Worm (Caenorhabditis elegans) whole organism, L2 larva: ENCODE results near the gene mca-3.

Source experiments
- C34F6.9 ChIP-seq: fragments of 150-350 bp; optimal IDR thresholded peaks from 2 replicates; lab custom pipeline; 2014; ENCODE audit warnings: missing biosample characterization, missing genetic modification characterization
- F13H6.1 ChIP-seq: sonication (generic microtip); optimal IDR thresholded peaks from 2 replicates; lab custom pipeline; 2016; ENCODE audit warnings: missing genetic modification characterization, missing compliant biosample characterization
- Y55F3AM.14 ChIP-seq: fragments of 200-800 bp; sonication (Bioruptor generic); optimal IDR thresholded peaks from 2 replicates; lab custom pipeline; 2018; ENCODE audit warnings: mild to moderate bottlenecking, missing genetic modification characterization, missing compliant biosample characterization
- alr-1 ChIP-seq: fragments of 150-350 bp; optimal IDR thresholded peaks from 2 replicates; lab custom pipeline; 2014; ENCODE audit warnings: missing biosample characterization, missing genetic modification characterization
- ama-1 ChIP-seq: fragments of 150-350 bp; optimal IDR thresholded peaks from 2 replicates; lab custom pipeline; 2018; ENCODE audit warnings: inconsistent platforms
- blmp-1 ChIP-seq: sonication (generic microtip); optimal IDR thresholded peaks from 2 replicates; lab custom pipeline; 2017; ENCODE audit warnings: missing genetic modification characterization, mild to moderate bottlenecking, missing compliant biosample characterization, antibody characterized with exemption, moderate library complexity; ENCODE audit not compliant: insufficient read depth
- ceh-82 ChIP-seq: fragments of 150-350 bp; optimal IDR thresholded peaks from 2 replicates; lab custom pipeline; 2014; ENCODE audit warnings: missing biosample characterization, missing genetic modification characterization
- crh-2 ChIP-seq: sonication (generic microtip); optimal IDR thresholded peaks from 2 replicates; lab custom pipeline; 2017; ENCODE audit warnings: missing biosample characterization, missing genetic modification characterization
- egl-27 ChIP-seq: sonication (generic microtip); optimal IDR thresholded peaks from 3 replicates; lab custom pipeline; 2017; ENCODE audit warnings: missing biosample characterization, missing genetic modification reagents, missing genetic modification characterization
- elt-1 ChIP-seq: fragments of 150-350 bp; optimal IDR thresholded peaks from 2 replicates; lab custom pipeline; 2014; ENCODE audit warnings: missing biosample characterization, missing genetic modification characterization
- elt-3 ChIP-seq: sonication (generic microtip); optimal IDR thresholded peaks from 2 replicates; lab custom pipeline; 2017; ENCODE audit warnings: missing biosample characterization, missing genetic modification characterization
- fos-1 ChIP-seq: fragments of 150-350 bp; optimal IDR thresholded peaks from 2 replicates; lab custom pipeline; 2014; ENCODE audit warnings: missing biosample characterization, missing genetic modification characterization
- lin-11 ChIP-seq: fragments of 150-350 bp; sonication (generic microtip); optimal IDR thresholded peaks from 2 replicates; lab custom pipeline; 2014; ENCODE audit warnings: missing biosample characterization, missing genetic modification characterization, inconsistent platforms, mixed read lengths
- lin-13 ChIP-seq: fragments of 150-350 bp; optimal IDR thresholded peaks from 2 replicates; lab custom pipeline; 2014; ENCODE audit warnings: missing biosample characterization, missing genetic modification reagents, missing genetic modification characterization
- lsy-2 ChIP-seq, 2 experiments: fragments of 150-350 bp in 1 of 2; sonication (generic microtip) in 1 of 2; optimal IDR thresholded peaks; 2 replicates each; lab custom pipeline; 2014 to 2017; ENCODE audit warnings: missing biosample characterization in 2 of 2, missing genetic modification characterization in 2 of 2
- mab-5 ChIP-seq: fragments of 150-350 bp; optimal IDR thresholded peaks from 2 replicates; lab custom pipeline; 2014; ENCODE audit warnings: missing biosample characterization, missing genetic modification characterization
- mbf-1 ChIP-seq: sonication (generic microtip); optimal IDR thresholded peaks from 2 replicates; lab custom pipeline; 2017; ENCODE audit warnings: missing biosample characterization, missing genetic modification characterization
- mdl-1 ChIP-seq, 2 experiments: fragments of 150-350 bp in 1 of 2; sonication (generic microtip) in 1 of 2; optimal IDR thresholded peaks; 2 replicates each; lab custom pipeline; 2017; ENCODE audit warnings: missing biosample characterization in 2 of 2, missing genetic modification characterization in 2 of 2
- nhr-10 ChIP-seq: sonication (generic microtip); optimal IDR thresholded peaks from 2 replicates; lab custom pipeline; 2017; ENCODE audit warnings: missing biosample characterization, missing genetic modification characterization
- nhr-12 ChIP-seq: fragments of 150-350 bp; optimal IDR thresholded peaks from 2 replicates; lab custom pipeline; 2014; ENCODE audit warnings: missing biosample characterization, missing genetic modification characterization
- nhr-129 ChIP-seq: fragments of 150-350 bp; optimal IDR thresholded peaks from 2 replicates; lab custom pipeline; 2014; ENCODE audit warnings: missing biosample characterization, missing genetic modification characterization
- nhr-21 ChIP-seq: fragments of 150-350 bp; optimal IDR thresholded peaks from 2 replicates; lab custom pipeline; 2014; ENCODE audit warnings: missing biosample characterization, missing genetic modification characterization
- nhr-23 ChIP-seq: fragments of 150-350 bp; optimal IDR thresholded peaks from 2 replicates; lab custom pipeline; 2014; ENCODE audit warnings: missing biosample characterization, missing genetic modification reagents, missing genetic modification characterization
- nhr-6 ChIP-seq: fragments of 150-350 bp; optimal IDR thresholded peaks from 2 replicates; lab custom pipeline; 2014; ENCODE audit warnings: missing biosample characterization, missing genetic modification characterization
- nhr-77 ChIP-seq: fragments of 150-350 bp; optimal IDR thresholded peaks from 2 replicates; lab custom pipeline; 2014; ENCODE audit warnings: missing biosample characterization, missing genetic modification characterization
- sem-4 ChIP-seq: fragments of 150-350 bp; optimal IDR thresholded peaks from 2 replicates; lab custom pipeline; 2014; ENCODE audit warnings: missing biosample characterization, missing genetic modification reagents, missing genetic modification characterization
- skn-1 ChIP-seq: sonication (generic microtip); optimal IDR thresholded peaks from 2 replicates; lab custom pipeline; 2017; ENCODE audit warnings: missing biosample characterization, missing genetic modification characterization
- sma-9 ChIP-seq, 2 experiments: fragments of 150-350 bp in 1 of 2; sonication (generic microtip) in 1 of 2; optimal IDR thresholded peaks; 2 replicates each; lab custom pipeline; 2014 to 2016; ENCODE audit warnings: missing genetic modification characterization in 2 of 2, mild to moderate bottlenecking in 1 of 2, missing biosample characterization in 1 of 2, missing compliant biosample characterization in 1 of 2, missing genetic modification reagents in 1 of 2, moderate library complexity in 1 of 2
- unc-39 ChIP-seq: fragments of 150-350 bp; optimal IDR thresholded peaks from 2 replicates; lab custom pipeline; 2014; ENCODE audit warnings: missing biosample characterization, missing genetic modification characterization
- unc-55 ChIP-seq: fragments of 150-350 bp; sonication (generic microtip); optimal IDR thresholded peaks from 3 replicates; lab custom pipeline; 2014; ENCODE audit warnings: missing biosample characterization, missing genetic modification reagents, missing genetic modification characterization
- unc-62 ChIP-seq: fragments of 150-350 bp; optimal IDR thresholded peaks from 2 replicates; lab custom pipeline; 2014; ENCODE audit warnings: missing biosample characterization, missing genetic modification reagents, missing genetic modification characterization
- zag-1 ChIP-seq: fragments of 150-350 bp; optimal IDR thresholded peaks from 2 replicates; lab custom pipeline; 2014; ENCODE audit warnings: missing biosample characterization, missing genetic modification characterization
- ztf-1 ChIP-seq: fragments of 200-800 bp; sonication (Bioruptor generic); conservative IDR thresholded peaks from 2 replicates; pipeline ENCODE4 v1.3.6; 2022; ENCODE audit warnings: missing genetic modification characterization, missing compliant biosample characterization
- ztf-11 ChIP-seq: sonication (generic microtip); optimal IDR thresholded peaks from 2 replicates; lab custom pipeline; 2017; ENCODE audit warnings: missing biosample characterization, missing genetic modification characterization
- ztf-4 ChIP-seq: fragments of 150-350 bp; optimal IDR thresholded peaks from 2 replicates; lab custom pipeline; 2014; ENCODE audit warnings: missing biosample characterization, missing genetic modification characterization

Gene mca-3

ce11 chrIV:3076802-3077201, 56.1 kb downstream of the mca-3 start:
- no peak for TF ChIP-seq ama-1 (lab: Kevin White, UChicago)
- TF ChIP-seq crh-2 = no peak
- no peak for TF ChIP-seq mab-5 (tag; lab: Kevin White, UChicago)
- TF ChIP-seq zag-1 = no peak
- TF ChIP-seq sem-4 (tag; lab: Kevin White, UChicago) = no peak
- TF ChIP-seq nhr-129 (tag; lab: Kevin White, UChicago) = no peak
- no peak for TF ChIP-seq sma-9 (GFP tag; optimal IDR thresholded peaks at IDR 0.05; lab: Kevin White, UChicago)
- TF ChIP-seq sma-9 (tag; optimal IDR thresholded peaks at IDR 0.05; lab: Kevin White, UChicago) = no peak
- no peak for TF ChIP-seq mdl-1 (tag; optimal IDR thresholded peaks at IDR 0.05; lab: Kevin White, UChicago)
- TF ChIP-seq skn-1 (tag; lab: Kevin White, UChicago) = no peak
- TF ChIP-seq fos-1 (tag; lab: Kevin White, UChicago) = no peak
- TF ChIP-seq unc-39 = no peak
- no peak for TF ChIP-seq nhr-21 (tag; lab: Kevin White, UChicago)
- no peak for TF ChIP-seq C34F6.9 (tag; lab: Kevin White, UChicago)
- no peak for TF ChIP-seq alr-1 (tag; lab: Kevin White, UChicago)
- TF ChIP-seq Y55F3AM.14 (GFP tag; lab: Kevin White, UChicago) = no peak
- TF ChIP-seq mbf-1 (tag; lab: Kevin White, UChicago) = no peak
- TF ChIP-seq F13H6.1 (tag; lab: Kevin White, UChicago) = no peak
- no peak for TF ChIP-seq egl-27 (tag; lab: Kevin White, UChicago)
- no peak for TF ChIP-seq elt-3 (tag; lab: Kevin White, UChicago)
- no peak for TF ChIP-seq lin-11 (tag; lab: Kevin White, UChicago)

- no peak for TF ChIP-seq ceh-82 (tag; lab: Kevin White, UChicago)
- no peak for TF ChIP-seq nhr-21 (tag; lab: Kevin White, UChicago)
- no peak for TF ChIP-seq ztf-1 (GFP tag; lab: Robert Waterston, UW)
- no peak for TF ChIP-seq nhr-23 (tag; lab: Kevin White, UChicago)
- TF ChIP-seq lin-13 = no peak
- no peak for TF ChIP-seq C34F6.9 (tag; lab: Kevin White, UChicago)
- no peak for TF ChIP-seq ztf-11 (tag; lab: Kevin White, UChicago)
- no peak for TF ChIP-seq unc-39
- TF ChIP-seq nhr-6 = no peak
- TF ChIP-seq fos-1 (tag; lab: Kevin White, UChicago) = no peak
- no peak for TF ChIP-seq mbf-1 (tag; lab: Kevin White, UChicago)
- no peak for TF ChIP-seq lin-11 (tag; lab: Kevin White, UChicago)
- TF ChIP-seq crh-2 = no peak
- TF ChIP-seq unc-62 = no peak
- no peak for TF ChIP-seq elt-1
- TF ChIP-seq, all 48 proteins: peak for 0
Measured at ce11 chrIV:3076207-3076606, 56.7 kb downstream of the mca-3 start, which contains the start of gene Y67D8C.22. Y67D8C.22 (minus strand) TSS chrIV:3076307.

- TF ChIP-seq lin-13 (no peak), ztf-4 (no peak)
- TF ChIP-seq, all 48 proteins: peak for 0
Measured at ce11 chrIV:3071997-3072396, 61.0 kb downstream of the mca-3 start, which contains the start of gene Y67D8C.2. Y67D8C.2 (plus strand) TSS chrIV:3072297.

- TF ChIP-seq C34F6.9 (tag; lab: Kevin White, UChicago) (no peak), nhr-129 (tag; lab: Kevin White, UChicago) (peak; percentile 8)
Measured at ce11 chrIV:3069619-3070260, 63.2 kb downstream of the mca-3 start, which contains the start of gene cpg-9. cpg-9 (minus strand) TSS chrIV:3070210.

- TF ChIP-seq nhr-23 (tag; lab: Kevin White, UChicago) (no peak), mbf-1 (tag; lab: Kevin White, UChicago) (no peak), nhr-12 (no peak), nhr-21 (tag; lab: Kevin White, UChicago) (no peak), unc-62 (no peak), unc-55 (GFP tag; lab: Kevin White, UChicago) (no peak), nhr-10 (tag; lab: Kevin White, UChicago) (no peak), Y55F3AM.14 (GFP tag; lab: Kevin White, UChicago) (no peak), zag-1 (no peak), F13H6.1 (tag; lab: Kevin White, UChicago) (no peak), crh-2 (no peak), nhr-77 (tag; lab: Kevin White, UChicago) (no peak), nhr-129 (tag; lab: Kevin White, UChicago) (no peak), elt-3 (tag; lab: Kevin White, UChicago) (no peak), alr-1 (tag; lab: Kevin White, UChicago) (no peak), unc-39 (no peak), blmp-1 (no peak), ztf-4 (no peak), ztf-11 (tag; lab: Kevin White, UChicago) (no peak), lsy-2 (tag; optimal IDR thresholded peaks at IDR 0.05; lab: Kevin White, UChicago) (no peak)
Measured at ce11 chrIV:3066834-3067233, 66.1 kb downstream of the mca-3 start, which contains the start of gene Y67D8C.7. Y67D8C.7 (minus strand) TSS chrIV:3066934.
